Fruit fly (Drosophila melanogaster) whole organism, embryonic: ENCODE results near the gene Wbp2.

Experiments
- Ada2b ChIP-seq: fragments of 200-800 bp; sonication (Bioruptor generic); IDR thresholded peaks from 2 replicates; pipeline ENCODE4 v1.3.6; 2022; ENCODE audit warnings: missing biosample characterization, missing genetic modification characterization
- CG12104 ChIP-seq: fragments of 200-800 bp; sonication (Bioruptor generic); optimal IDR thresholded peaks from 3 replicates; lab custom pipeline; 2016; ENCODE audit warnings: missing biosample characterization, missing genetic modification characterization
- CG4617 ChIP-seq: fragments of 200-800 bp; sonication (Bioruptor generic); optimal IDR thresholded peaks from 3 replicates; lab custom pipeline; 2016; ENCODE audit warnings: missing biosample characterization, missing genetic modification characterization, borderline replicate concordance
- bsh ChIP-seq, 2 experiments: fragments of 200-800 bp; sonication (Bioruptor generic); optimal IDR thresholded peaks; 2 replicates each; lab custom pipeline; 2017 to 2018; ENCODE audit warnings: mild to moderate bottlenecking in 2 of 2, missing biosample characterization in 2 of 2, missing genetic modification characterization in 2 of 2, moderate library complexity in 1 of 2
- croc ChIP-seq: fragments of 200-800 bp; sonication (Bioruptor generic); conservative IDR thresholded peaks from 3 replicates; pipeline ENCODE4 v1.3.6; 2022; ENCODE audit warnings: missing biosample characterization, missing genetic modification characterization
- dati ChIP-seq: fragments of 200-800 bp; sonication (Bioruptor generic); IDR thresholded peaks from 2 replicates; pipeline ENCODE4 v1.3.6; 2022; ENCODE audit warnings: missing biosample characterization, missing genetic modification characterization
- dimm ChIP-seq: fragments of 200-800 bp; sonication (Bioruptor generic); IDR thresholded peaks from 2 replicates; pipeline ENCODE4 v1.3.6; 2022; ENCODE audit warnings: missing biosample characterization, missing genetic modification characterization
- h ChIP-seq: fragments of >200 bp; optimal IDR thresholded peaks from 2 replicates; lab custom pipeline; 2017
- hkb ChIP-seq, 2 experiments: fragments of 200-800 bp in 1 of 2; fragments of >200 bp in 1 of 2; sonication (Bioruptor generic) in 1 of 2; IDR thresholded peaks in 1 of 2; optimal IDR thresholded peaks in 1 of 2; 2 replicates each; pipeline versions ENCODE4 v1.3.6 to Lab custom; 2017 to 2022; ENCODE audit warnings: missing biosample characterization in 1 of 2, missing genetic modification characterization in 1 of 2

DNA sequence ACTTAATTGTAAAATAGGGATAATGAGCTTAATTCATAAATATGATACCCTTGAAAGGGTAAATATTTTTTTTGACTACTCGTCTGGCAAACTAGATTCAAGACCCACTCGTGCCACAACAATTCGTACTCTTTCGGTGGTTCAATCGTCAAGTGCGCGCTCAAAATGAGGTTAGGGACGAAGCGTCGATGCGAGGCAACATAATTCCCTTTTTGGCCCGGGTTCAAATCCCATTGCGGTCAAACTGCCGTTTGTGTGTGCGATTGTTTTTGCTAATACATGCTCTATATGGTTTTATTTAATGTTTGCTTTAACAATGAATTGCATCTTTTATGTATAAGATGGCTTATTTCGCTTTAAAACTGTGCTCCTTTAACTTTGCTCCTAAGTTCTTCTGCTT lies 34.2 kb upstream of the Wbp2 start:
- no peak for TF ChIP-seq CG12104 (GFP tag; lab: Kevin White, UChicago)
- TF ChIP-seq bsh (GFP tag; optimal IDR thresholded peaks at IDR 0.05; lab: Kevin White, UChicago): no peak
- no peak for TF ChIP-seq CG4617 (GFP tag; lab: Kevin White, UChicago)
- TF ChIP-seq dimm: no peak
- TF ChIP-seq croc (GFP tag; lab: Robert Waterston, UW): no peak
- TF ChIP-seq Ada2b (GFP tag; lab: Robert Waterston, UW): no peak
- TF ChIP-seq h (lab: Kevin White, UChicago): no peak
- no peak for TF ChIP-seq dati (GFP tag; lab: Robert Waterston, UW)
- no peak for TF ChIP-seq hkb (optimal IDR thresholded peaks at IDR 0.05; lab: Kevin White, UChicago)
- TF ChIP-seq hkb (GFP tag; IDR thresholded peaks at IDR 0.05; lab: Robert Waterston, UW): no peak
